Fruit fly (Drosophila melanogaster) whole organism, prepupa: Measurements from ENCODE around the gene CG42711.
A peak's percentile ranks its signal among the peaks of the same experiment; 100 is the strongest.

ENCODE experiments used
- Blimp-1 ChIP-seq: fragments of 200-800 bp; sonication (Bioruptor generic); optimal IDR thresholded peaks from 3 replicates; lab custom pipeline; 2017; ENCODE audit warnings: missing biosample characterization, missing genetic modification characterization, mild to moderate bottlenecking, moderate library complexity, missing genetic modification reagents
- CG10631 ChIP-seq: fragments of 200-800 bp; sonication (Bioruptor generic); optimal IDR thresholded peaks from 2 replicates; lab custom pipeline; 2016; ENCODE audit warnings: missing biosample characterization, missing genetic modification characterization
- CG10669 ChIP-seq: fragments of 200-800 bp; sonication (Bioruptor generic); optimal IDR thresholded peaks from 3 replicates; lab custom pipeline; 2018; ENCODE audit warnings: missing biosample characterization, mild to moderate bottlenecking, missing genetic modification characterization, moderate library complexity
- CG11294 ChIP-seq: fragments of 200-800 bp; sonication (Bioruptor generic); IDR thresholded peaks from 2 replicates; pipeline ENCODE4 v1.3.6; 2022; ENCODE audit warnings: missing biosample characterization, missing genetic modification characterization
- CG11762 ChIP-seq: fragments of 200-800 bp; sonication (Bioruptor generic); optimal IDR thresholded peaks from 3 replicates; lab custom pipeline; 2016; ENCODE audit warnings: missing biosample characterization, missing genetic modification characterization; ENCODE audit not compliant: insufficient read depth
- CG11902 ChIP-seq: fragments of 200-800 bp; sonication (Bioruptor generic); optimal IDR thresholded peaks from 3 replicates; lab custom pipeline; 2016; ENCODE audit warnings: missing biosample characterization, missing genetic modification characterization
- CG15336 ChIP-seq: fragments of 200-800 bp; sonication (Bioruptor generic); IDR thresholded peaks from 2 replicates; pipeline ENCODE4 v1.3.6; 2022; ENCODE audit warnings: missing biosample characterization, missing genetic modification characterization
- CG1621 ChIP-seq: fragments of 200-800 bp; sonication (Bioruptor generic); optimal IDR thresholded peaks from 3 replicates; lab custom pipeline; 2018; ENCODE audit warnings: missing biosample characterization, mild to moderate bottlenecking, missing genetic modification characterization
- CG16779 ChIP-seq: fragments of 200-800 bp; sonication (Bioruptor generic); optimal IDR thresholded peaks from 3 replicates; lab custom pipeline; 2017; ENCODE audit warnings: missing biosample characterization, mild to moderate bottlenecking, missing genetic modification characterization
- CG3032 ChIP-seq: fragments of 200-800 bp; optimal IDR thresholded peaks from 2 replicates; lab custom pipeline; 2019; ENCODE audit warnings: missing biosample characterization, mild to moderate bottlenecking, missing genetic modification characterization, moderate library complexity
- CG31627 ChIP-seq: fragments of 200-800 bp; sonication (Bioruptor generic); optimal IDR thresholded peaks from 3 replicates; lab custom pipeline; 2016; ENCODE audit warnings: missing biosample characterization, missing genetic modification characterization
- CG34406 ChIP-seq: fragments of 200-800 bp; sonication (Bioruptor generic); optimal IDR thresholded peaks from 3 replicates; lab custom pipeline; 2016; ENCODE audit warnings: missing biosample characterization, missing genetic modification characterization
- CG3919 ChIP-seq: fragments of 200-800 bp; sonication (Bioruptor generic); optimal IDR thresholded peaks from 3 replicates; lab custom pipeline; 2016; ENCODE audit warnings: missing biosample characterization, missing genetic modification characterization
- CG4318 ChIP-seq: fragments of 200-800 bp; sonication (Bioruptor generic); optimal IDR thresholded peaks from 3 replicates; lab custom pipeline; 2017; ENCODE audit warnings: missing biosample characterization, mild to moderate bottlenecking, missing genetic modification characterization
- CG6163 ChIP-seq: fragments of 200-800 bp; sonication (Bioruptor generic); IDR thresholded peaks from 3 replicates; pipeline ENCODE4 v1.3.6; 2022; ENCODE audit warnings: missing biosample characterization, missing genetic modification characterization
- CG6808 ChIP-seq: fragments of 200-800 bp; sonication (Bioruptor generic); optimal IDR thresholded peaks from 3 replicates; lab custom pipeline; 2017; ENCODE audit warnings: missing biosample characterization, missing genetic modification characterization, mild to moderate bottlenecking, moderate library complexity, missing genetic modification reagents
- CG6854 ChIP-seq: fragments of 200-800 bp; sonication (Bioruptor generic); optimal IDR thresholded peaks from 2 replicates; lab custom pipeline; 2017; ENCODE audit warnings: missing biosample characterization, mild to moderate bottlenecking, missing genetic modification characterization
- CG7368 ChIP-seq: fragments of 200-800 bp; sonication (Bioruptor generic); optimal IDR thresholded peaks from 3 replicates; lab custom pipeline; 2016; ENCODE audit warnings: missing biosample characterization, missing genetic modification characterization
- CG8119 ChIP-seq: fragments of 200-800 bp; sonication (Bioruptor generic); IDR thresholded peaks from 3 replicates; pipeline ENCODE4 v1.3.6; 2022; ENCODE audit warnings: missing biosample characterization, missing genetic modification characterization
- CG8319 ChIP-seq: fragments of 200-800 bp; sonication (Bioruptor generic); optimal IDR thresholded peaks from 3 replicates; lab custom pipeline; 2016; ENCODE audit warnings: missing biosample characterization, missing genetic modification characterization
- CG8632 ChIP-seq: fragments of 200-800 bp; sonication (Bioruptor generic); optimal IDR thresholded peaks from 3 replicates; lab custom pipeline; 2016; ENCODE audit warnings: missing biosample characterization, missing genetic modification characterization
- Eip75B ChIP-seq: fragments of 200-800 bp; sonication (Bioruptor generic); optimal IDR thresholded peaks from 3 replicates; lab custom pipeline; 2016; ENCODE audit warnings: missing biosample characterization, missing genetic modification characterization
- Eip78C ChIP-seq: fragments of 200-800 bp; sonication (Bioruptor generic); peaks from one replicate; lab custom pipeline; 2016; ENCODE audit warnings: missing biosample characterization, missing genetic modification characterization
- Eip93F ChIP-seq: fragments of 200-800 bp; sonication (Bioruptor generic); optimal IDR thresholded peaks from 2 replicates; lab custom pipeline; 2016; ENCODE audit warnings: missing biosample characterization, mild to moderate bottlenecking, missing genetic modification characterization
- Ets96B ChIP-seq: fragments of 200-800 bp; optimal IDR thresholded peaks from 2 replicates; lab custom pipeline; 2019; ENCODE audit warnings: missing biosample characterization, mild to moderate bottlenecking, missing genetic modification characterization, moderate library complexity
- Hr38 ChIP-seq: sonication (Bioruptor generic); optimal IDR thresholded peaks from 2 replicates; lab custom pipeline; 2016; ENCODE audit warnings: missing biosample characterization, missing genetic modification characterization
- Hr39 ChIP-seq: fragments of 200-800 bp; sonication (Bioruptor generic); optimal IDR thresholded peaks from 2 replicates; lab custom pipeline; 2016; ENCODE audit warnings: missing biosample characterization, missing genetic modification characterization
- Hr4 ChIP-seq: fragments of 200-800 bp; sonication (Bioruptor generic); optimal IDR thresholded peaks from 3 replicates; lab custom pipeline; 2016; ENCODE audit warnings: missing biosample characterization, missing genetic modification characterization
- Lpt ChIP-seq: fragments of 200-800 bp; sonication (Bioruptor generic); optimal IDR thresholded peaks from 3 replicates; lab custom pipeline; 2016; ENCODE audit warnings: missing biosample characterization, missing genetic modification characterization
- Met ChIP-seq: fragments of 200-800 bp; sonication (Bioruptor generic); optimal IDR thresholded peaks from 3 replicates; lab custom pipeline; 2016; ENCODE audit warnings: missing biosample characterization, missing genetic modification characterization
- OdsH ChIP-seq: fragments of 200-800 bp; sonication (Bioruptor generic); optimal IDR thresholded peaks from 3 replicates; lab custom pipeline; 2016; ENCODE audit warnings: missing biosample characterization, missing genetic modification characterization
- Sox102F ChIP-seq: fragments of 200-800 bp; sonication (Bioruptor generic); optimal IDR thresholded peaks from 2 replicates; lab custom pipeline; 2016; ENCODE audit warnings: missing biosample characterization, mild to moderate bottlenecking, missing genetic modification characterization
- Sox14 ChIP-seq: fragments of 200-800 bp; sonication (Bioruptor generic); optimal IDR thresholded peaks from 3 replicates; lab custom pipeline; 2016; ENCODE audit warnings: missing biosample characterization, missing genetic modification characterization
- Sox15 ChIP-seq: fragments of 200-800 bp; sonication (Bioruptor generic); optimal IDR thresholded peaks from 3 replicates; lab custom pipeline; 2016; ENCODE audit warnings: missing biosample characterization, missing genetic modification characterization
- achi ChIP-seq: fragments of 200-800 bp; sonication (Bioruptor generic); optimal IDR thresholded peaks from 3 replicates; lab custom pipeline; 2016; ENCODE audit warnings: missing biosample characterization, missing genetic modification characterization
- acj6 ChIP-seq: fragments of 200-800 bp; sonication (Bioruptor generic); optimal IDR thresholded peaks from 3 replicates; lab custom pipeline; 2016; ENCODE audit warnings: missing biosample characterization, missing genetic modification characterization
- dsx ChIP-seq: fragments of 200-800 bp; optimal IDR thresholded peaks from 3 replicates; lab custom pipeline; 2019; ENCODE audit warnings: missing biosample characterization, mild to moderate bottlenecking, missing genetic modification characterization, moderate library complexity; ENCODE audit not compliant: poor library complexity, severe bottlenecking
- eg ChIP-seq: fragments of 200-800 bp; sonication (Bioruptor generic); IDR thresholded peaks from 3 replicates; pipeline ENCODE4 v1.3.6; 2022; ENCODE audit warnings: missing biosample characterization, missing genetic modification characterization
- esn ChIP-seq: fragments of 200-800 bp; sonication (Bioruptor generic); optimal IDR thresholded peaks from 2 replicates; lab custom pipeline; 2016; ENCODE audit warnings: missing biosample characterization, mild to moderate bottlenecking, missing genetic modification characterization, moderate library complexity
- fd85E ChIP-seq: fragments of 200-800 bp; sonication (Bioruptor generic); optimal IDR thresholded peaks from 3 replicates; lab custom pipeline; 2016; ENCODE audit warnings: missing biosample characterization, missing genetic modification characterization
- fkh ChIP-seq: fragments of 200-800 bp; sonication (Bioruptor generic); optimal IDR thresholded peaks from 3 replicates; lab custom pipeline; 2017; ENCODE audit warnings: missing biosample characterization, mild to moderate bottlenecking, missing genetic modification characterization, moderate library complexity
- lz ChIP-seq: fragments of 200-800 bp; sonication (Bioruptor generic); optimal IDR thresholded peaks from 3 replicates; lab custom pipeline; 2016; ENCODE audit warnings: missing biosample characterization, missing genetic modification characterization
- net ChIP-seq: fragments of 200-800 bp; sonication (Bioruptor generic); optimal IDR thresholded peaks from 3 replicates; lab custom pipeline; 2016; ENCODE audit warnings: missing biosample characterization, missing genetic modification characterization
- pdm3 ChIP-seq: fragments of 200-800 bp; sonication (Bioruptor generic); optimal IDR thresholded peaks from 3 replicates; lab custom pipeline; 2016; ENCODE audit warnings: missing biosample characterization, missing genetic modification characterization
- salr ChIP-seq, 2 experiments: fragments of 200-800 bp; sonication (Bioruptor generic); optimal IDR thresholded peaks; 3 replicates each; lab custom pipeline; 2016 to 2018; ENCODE audit warnings: missing biosample characterization in 2 of 2, missing genetic modification characterization in 2 of 2, mild to moderate bottlenecking in 1 of 2
- spab ChIP-seq: fragments of 200-800 bp; sonication (Bioruptor generic); optimal IDR thresholded peaks from 2 replicates; lab custom pipeline; 2017; ENCODE audit warnings: missing biosample characterization, mild to moderate bottlenecking, missing genetic modification characterization, missing genetic modification reagents
- ss ChIP-seq, 2 experiments: fragments of 200-800 bp; sonication (Bioruptor generic); optimal IDR thresholded peaks; 2 replicates in 1 of 2; 3 replicates in 1 of 2; lab custom pipeline; 2017 to 2018; ENCODE audit warnings: mild to moderate bottlenecking in 2 of 2, missing biosample characterization in 2 of 2, missing genetic modification characterization in 2 of 2, moderate library complexity in 1 of 2
- svp ChIP-seq: fragments of 200-800 bp; sonication (Bioruptor generic); peaks from one replicate; lab custom pipeline; 2016; ENCODE audit warnings: missing biosample characterization, missing genetic modification characterization
- vri ChIP-seq: fragments of 200-800 bp; sonication (Bioruptor generic); optimal IDR thresholded peaks from 3 replicates; lab custom pipeline; 2016; ENCODE audit warnings: missing biosample characterization, mild to moderate bottlenecking, missing genetic modification characterization

CG42711 gene

DNA sequence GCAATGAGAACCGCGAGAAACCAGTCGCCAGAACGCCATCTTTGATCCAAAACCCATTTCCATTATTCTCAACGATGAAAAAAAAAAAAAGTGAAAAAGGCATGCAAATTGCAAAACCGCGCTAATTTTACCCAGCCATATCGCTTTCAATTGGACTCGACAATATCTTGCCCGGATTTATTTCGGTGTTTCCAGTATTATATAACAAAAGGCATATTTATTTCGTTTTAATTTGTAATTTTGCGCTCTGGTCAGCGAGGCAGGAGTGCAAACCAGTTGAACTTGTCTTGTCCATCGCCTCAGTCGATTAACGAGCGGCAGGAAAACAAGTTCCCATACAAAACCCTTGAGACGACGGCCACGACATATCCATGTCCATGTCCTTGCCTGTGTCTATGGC lies 41.2 kb downstream of the CG42711 start:
- peak; percentile 52 for TF ChIP-seq vri
- TF ChIP-seq Eip75B (GFP tag; lab: Kevin White, UChicago), result no peak

DNA sequence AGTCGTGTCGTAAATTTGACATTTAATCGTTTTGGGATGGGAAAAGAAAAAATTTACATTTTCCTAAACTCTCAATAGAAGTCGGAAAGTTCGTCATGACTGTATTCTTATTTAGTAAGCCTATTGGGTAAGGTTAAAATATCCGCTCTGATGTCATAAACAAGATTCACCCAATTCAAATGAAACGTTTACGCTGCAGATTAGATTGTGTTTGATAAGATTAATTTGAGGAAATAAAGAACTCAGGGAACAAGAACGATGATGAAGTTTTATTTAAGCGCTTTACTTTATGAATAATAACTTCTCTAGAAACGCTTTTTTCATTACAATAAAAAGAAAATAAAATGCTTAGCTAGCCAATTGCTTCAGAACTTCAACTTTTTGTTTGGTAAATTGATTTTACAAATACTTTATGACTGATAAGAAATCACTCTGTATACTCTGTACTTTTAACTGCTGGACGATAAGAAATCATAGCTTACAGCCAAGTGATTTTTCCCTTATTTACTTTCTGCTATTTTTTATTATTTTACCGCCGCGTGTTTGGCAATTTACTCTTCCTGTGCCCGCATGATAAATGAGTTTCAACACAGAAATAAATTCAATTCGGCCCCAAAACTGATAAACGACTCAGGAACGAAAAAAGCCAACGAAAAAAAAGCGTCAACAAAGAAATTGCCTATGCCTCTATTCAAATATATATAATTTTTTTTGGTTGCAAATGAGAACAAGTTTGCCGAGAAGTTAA lies 44.7 kb downstream of the CG42711 start:
- TF ChIP-seq Sox102F (GFP tag; lab: Kevin White, UChicago), result no peak
- no peak for TF ChIP-seq Sox15
- TF ChIP-seq svp, result peak; percentile 65
- TF ChIP-seq CG6854, result peak; percentile 58
- TF ChIP-seq esn (GFP tag; lab: Kevin White, UChicago), result no peak
- TF ChIP-seq CG7368, result no peak
- TF ChIP-seq spab, result no peak
- TF ChIP-seq CG8632 (GFP tag; lab: Kevin White, UChicago), result no peak
- TF ChIP-seq achi (GFP tag; lab: Kevin White, UChicago), result no peak
- TF ChIP-seq Ets96B (tag; lab: Kevin White, UChicago), result no peak
- TF ChIP-seq fkh (GFP tag; lab: Kevin White, UChicago), result peak; percentile 59
- TF ChIP-seq ss (GFP tag; optimal IDR thresholded peaks at IDR 0.05; lab: Kevin White, UChicago), result peak in 1 of 2 experiments; percentile 5
- TF ChIP-seq CG6163 (GFP tag; lab: Robert Waterston, UW), result no peak
- no peak for TF ChIP-seq OdsH (GFP tag; lab: Kevin White, UChicago)
- TF ChIP-seq CG10669, result no peak
- TF ChIP-seq pdm3, result no peak
- no peak for TF ChIP-seq CG11762 (GFP tag; lab: Kevin White, UChicago)
- no peak for TF ChIP-seq CG34406 (GFP tag; lab: Kevin White, UChicago)
- TF ChIP-seq net (GFP tag; lab: Kevin White, UChicago), result no peak
- TF ChIP-seq Eip78C (GFP tag; lab: Kevin White, UChicago), result peak; percentile 20
- TF ChIP-seq vri, result peak; percentile 54
- TF ChIP-seq Hr4, result no peak
- TF ChIP-seq CG15336 (GFP tag; lab: Robert Waterston, UW), result no peak
- no peak for TF ChIP-seq lz
- no peak for TF ChIP-seq CG10631 (GFP tag; lab: Kevin White, UChicago)
- TF ChIP-seq acj6, result no peak
- TF ChIP-seq Met (GFP tag; lab: Kevin White, UChicago), result no peak
- TF ChIP-seq CG3032, result no peak
- TF ChIP-seq CG31627 (GFP tag; lab: Kevin White, UChicago), result no peak
- no peak for TF ChIP-seq fd85E
- no peak for TF ChIP-seq Sox14 (GFP tag; lab: Kevin White, UChicago)
- TF ChIP-seq CG8119 (GFP tag; lab: Robert Waterston, UW), result no peak
- TF ChIP-seq Blimp-1, result peak; percentile 8
- TF ChIP-seq Hr39 (GFP tag; lab: Kevin White, UChicago), result no peak
- TF ChIP-seq CG3919 (GFP tag; lab: Kevin White, UChicago), result no peak
- no peak for TF ChIP-seq eg
- no peak for TF ChIP-seq CG4318 (GFP tag; lab: Kevin White, UChicago)
- TF ChIP-seq dsx (GFP tag; lab: Kevin White, UChicago), result no peak
- TF ChIP-seq CG11902 (GFP tag; lab: Kevin White, UChicago), result no peak
- TF ChIP-seq Eip93F, result peak; percentile 69
- TF ChIP-seq salr (GFP tag; optimal IDR thresholded peaks at IDR 0.05; lab: Kevin White, UChicago), result no peak
- no peak for TF ChIP-seq CG11294 (GFP tag; lab: Robert Waterston, UW)
- peak; percentile 15 for TF ChIP-seq CG6808
- no peak for TF ChIP-seq CG8319 (GFP tag; lab: Kevin White, UChicago)
- no peak for TF ChIP-seq CG1621 (tag; lab: Kevin White, UChicago)
- no peak for TF ChIP-seq CG16779 (tag; lab: Kevin White, UChicago)
- no peak for TF ChIP-seq Lpt (GFP tag; lab: Kevin White, UChicago)
- no peak for TF ChIP-seq Hr38 (GFP tag; lab: Kevin White, UChicago)
